Fruit fly (Drosophila melanogaster) whole organism, embryonic: Measurements from ENCODE around the gene Mer.
A peak's percentile ranks its signal among the peaks of the same experiment; 100 is the strongest.

Experiments used
- Atf-2 ChIP-seq: fragments of 200-800 bp; sonication (Bioruptor generic); optimal IDR thresholded peaks from 2 replicates; lab custom pipeline; 2016; ENCODE audit warnings: missing biosample characterization, missing genetic modification characterization
- Bdp1 ChIP-seq: fragments of 200-800 bp; sonication (Bioruptor generic); optimal IDR thresholded peaks from 3 replicates; lab custom pipeline; 2016; ENCODE audit warnings: missing biosample characterization, missing genetic modification characterization
- CG10209 ChIP-seq: fragments of 200-800 bp; sonication (Bioruptor generic); optimal IDR thresholded peaks from 3 replicates; lab custom pipeline; 2017; ENCODE audit warnings: missing biosample characterization, mild to moderate bottlenecking, missing genetic modification characterization, missing genetic modification reagents
- CG1233 ChIP-seq: fragments of 200-800 bp; sonication (Bioruptor generic); optimal IDR thresholded peaks from 4 replicates; lab custom pipeline; 2018; ENCODE audit warnings: missing biosample characterization, mild to moderate bottlenecking, missing genetic modification characterization
- CG12391 ChIP-seq: fragments of 200-800 bp; sonication (Bioruptor generic); optimal IDR thresholded peaks from 3 replicates; lab custom pipeline; 2018; ENCODE audit warnings: missing biosample characterization, mild to moderate bottlenecking, missing genetic modification characterization, moderate library complexity
- CG13287 ChIP-seq: fragments of 200-800 bp; sonication (Bioruptor generic); IDR thresholded peaks from 2 replicates; pipeline ENCODE4 v1.3.6; 2022; ENCODE audit warnings: missing biosample characterization, missing genetic modification characterization; ENCODE audit not compliant: partially characterized antibody
- CG13424 ChIP-seq: fragments of 200-800 bp; sonication (Bioruptor generic); optimal IDR thresholded peaks from 2 replicates; lab custom pipeline; 2019; ENCODE audit warnings: missing biosample characterization, mild to moderate bottlenecking, missing genetic modification characterization, moderate library complexity
- CG14860 ChIP-seq: fragments of 200-800 bp; sonication (Bioruptor generic); IDR thresholded peaks from 3 replicates; pipeline ENCODE4 v1.3.6; 2022; ENCODE audit warnings: missing biosample characterization, missing genetic modification characterization; ENCODE audit not compliant: partially characterized antibody
- CG15696 ChIP-seq: fragments of 200-800 bp; sonication (Bioruptor generic); optimal IDR thresholded peaks from 2 replicates; lab custom pipeline; 2019; ENCODE audit warnings: missing biosample characterization, mild to moderate bottlenecking, missing genetic modification characterization, moderate library complexity
- CG1602 ChIP-seq: fragments of 200-800 bp; sonication (Bioruptor generic); optimal IDR thresholded peaks from 3 replicates; lab custom pipeline; 2016; ENCODE audit warnings: missing biosample characterization, missing genetic modification characterization
- CG17328 ChIP-seq: fragments of 200-800 bp; sonication (Bioruptor generic); IDR thresholded peaks from 2 replicates; pipeline ENCODE4 v1.3.6; 2022; ENCODE audit warnings: missing biosample characterization, missing genetic modification characterization
- CG18262 ChIP-seq: fragments of 200-800 bp; optimal IDR thresholded peaks from 3 replicates; lab custom pipeline; 2019; ENCODE audit warnings: missing biosample characterization, mild to moderate bottlenecking, missing genetic modification characterization, moderate library complexity
- CG3065 ChIP-seq: fragments of 200-800 bp; sonication (Bioruptor generic); optimal IDR thresholded peaks from 2 replicates; lab custom pipeline; 2016; ENCODE audit warnings: missing biosample characterization, missing genetic modification characterization
- CG31441 ChIP-seq: fragments of 200-800 bp; sonication (Bioruptor generic); IDR thresholded peaks from 2 replicates; pipeline ENCODE4 v1.3.6; 2022; ENCODE audit warnings: missing biosample characterization, missing genetic modification characterization
- CG3995 ChIP-seq: fragments of 200-800 bp; sonication (Bioruptor generic); optimal IDR thresholded peaks from 3 replicates; lab custom pipeline; 2016; ENCODE audit warnings: missing biosample characterization, missing genetic modification characterization
- CG43689 ChIP-seq: fragments of 200-800 bp; sonication (Bioruptor generic); IDR thresholded peaks from 2 replicates; pipeline ENCODE4 v1.3.6; 2022; ENCODE audit warnings: missing biosample characterization, missing genetic modification characterization
- CG4854 ChIP-seq: fragments of 200-800 bp; sonication (Bioruptor generic); optimal IDR thresholded peaks from 2 replicates; lab custom pipeline; 2016; ENCODE audit warnings: missing biosample characterization, missing genetic modification characterization, inconsistent platforms
- CG6791 ChIP-seq: fragments of 200-800 bp; sonication (Bioruptor generic); IDR thresholded peaks from 3 replicates; pipeline ENCODE4 v1.3.6; 2022; ENCODE audit warnings: missing biosample characterization, missing genetic modification characterization; ENCODE audit not compliant: partially characterized antibody
- Camta ChIP-seq: fragments of 200-800 bp; sonication (Bioruptor generic); optimal IDR thresholded peaks from 2 replicates; lab custom pipeline; 2016; ENCODE audit warnings: missing biosample characterization, missing genetic modification characterization
- CoRest ChIP-seq: fragments of 200-800 bp; sonication (Bioruptor generic); optimal IDR thresholded peaks from 3 replicates; lab custom pipeline; 2018; ENCODE audit warnings: missing biosample characterization, mild to moderate bottlenecking, missing genetic modification characterization, moderate library complexity
- D ChIP-seq, 2 experiments: fragments of 200-800 bp in 1 of 2; fragments of >200 bp in 1 of 2; sonication (Bioruptor generic) in 1 of 2; optimal IDR thresholded peaks; 2 replicates in 1 of 2; 3 replicates in 1 of 2; lab custom pipeline; 2017; ENCODE audit warnings: mild to moderate bottlenecking in 1 of 2, missing biosample characterization in 1 of 2, missing genetic modification characterization in 1 of 2, missing genetic modification reagents in 1 of 2
- Dll ChIP-seq: fragments of 200-800 bp; sonication (Bioruptor generic); IDR thresholded peaks from 4 replicates; pipeline ENCODE4 v1.3.6; 2022; ENCODE audit warnings: missing biosample characterization, missing genetic modification characterization; ENCODE audit not compliant: partially characterized antibody
- Doc2 ChIP-seq: fragments of 200-800 bp; sonication (Bioruptor generic); IDR thresholded peaks from 2 replicates; pipeline ENCODE4 v1.3.6; 2022; ENCODE audit warnings: missing biosample characterization, missing genetic modification characterization
- Gsc ChIP-seq: fragments of 200-800 bp; sonication (Bioruptor generic); IDR thresholded peaks from 2 replicates; pipeline ENCODE4 v1.3.6; 2022; ENCODE audit warnings: missing biosample characterization, missing genetic modification characterization
- HLH3B ChIP-seq: fragments of 200-800 bp; sonication (Bioruptor generic); IDR thresholded peaks from 2 replicates; pipeline ENCODE4 v1.3.6; 2022; ENCODE audit warnings: missing biosample characterization, missing genetic modification characterization
- Hmx ChIP-seq: fragments of 200-800 bp; sonication (Bioruptor generic); optimal IDR thresholded peaks from 2 replicates; lab custom pipeline; 2016; ENCODE audit warnings: missing biosample characterization, missing genetic modification characterization
- NK7.1 ChIP-seq: fragments of 200-800 bp; sonication (Bioruptor generic); optimal IDR thresholded peaks from 3 replicates; lab custom pipeline; 2016; ENCODE audit warnings: missing biosample characterization, missing genetic modification characterization
- Scr ChIP-seq: fragments of 200-800 bp; sonication (Bioruptor generic); IDR thresholded peaks from 2 replicates; pipeline ENCODE4 v1.3.6; 2022; ENCODE audit warnings: missing biosample characterization, missing genetic modification characterization; ENCODE audit not compliant: partially characterized antibody
- Sin3A ChIP-seq: fragments of >200 bp; optimal IDR thresholded peaks from 2 replicates; lab custom pipeline; 2018
- Trl ChIP-seq, 3 experiments: fragments of >200 bp in 2 of 3; fragments of 200-800 bp in 1 of 3; sonication (Bioruptor generic) in 1 of 3; optimal IDR thresholded peaks; 2 replicates in 1 of 3; 3 replicates in 2 of 3; lab custom pipeline; 2016 to 2017; ENCODE audit warnings: missing biosample characterization in 1 of 3, missing genetic modification characterization in 1 of 3
- amos ChIP-seq: fragments of 200-800 bp; sonication (Bioruptor generic); IDR thresholded peaks from 2 replicates; pipeline ENCODE4 v1.3.6; 2022; ENCODE audit warnings: missing biosample characterization, missing genetic modification characterization; ENCODE audit not compliant: partially characterized antibody
- aop ChIP-seq: fragments of 200-800 bp; sonication (Bioruptor generic); IDR thresholded peaks from 2 replicates; pipeline ENCODE4 v1.3.6; 2022; ENCODE audit warnings: missing biosample characterization, missing genetic modification characterization
- dpn ChIP-seq, 2 experiments: fragments of 200-800 bp; sonication (Bioruptor generic); optimal IDR thresholded peaks; 3 replicates each; lab custom pipeline; 2016; ENCODE audit warnings: missing biosample characterization in 2 of 2, missing genetic modification characterization in 2 of 2
- exex ChIP-seq: fragments of 200-800 bp; sonication (Bioruptor generic); optimal IDR thresholded peaks from 4 replicates; lab custom pipeline; 2018; ENCODE audit warnings: missing biosample characterization, mild to moderate bottlenecking, missing genetic modification characterization, moderate library complexity
- fd102C ChIP-seq: fragments of 200-800 bp; sonication (Bioruptor generic); optimal IDR thresholded peaks from 2 replicates; lab custom pipeline; 2018; ENCODE audit warnings: missing biosample characterization, mild to moderate bottlenecking, missing genetic modification characterization, moderate library complexity
- fd96Cb ChIP-seq: fragments of 200-800 bp; sonication (Bioruptor generic); optimal IDR thresholded peaks from 2 replicates; lab custom pipeline; 2018; ENCODE audit warnings: missing biosample characterization, mild to moderate bottlenecking, missing genetic modification characterization, moderate library complexity
- ftz-f1 ChIP-seq: fragments of 200-800 bp; sonication (Bioruptor generic); optimal IDR thresholded peaks from 2 replicates; lab custom pipeline; 2016; ENCODE audit warnings: missing biosample characterization, missing genetic modification characterization
- gce ChIP-seq: fragments of 200-800 bp; sonication (Bioruptor generic); IDR thresholded peaks from 3 replicates; pipeline ENCODE4 v1.3.6; 2022; ENCODE audit warnings: missing biosample characterization, missing genetic modification characterization
- gro ChIP-seq: fragments of 200-800 bp; sonication (Bioruptor generic); optimal IDR thresholded peaks from 2 replicates; lab custom pipeline; 2016; ENCODE audit warnings: missing biosample characterization, missing genetic modification characterization
- ken ChIP-seq: fragments of 200-800 bp; sonication (Bioruptor generic); IDR thresholded peaks from 3 replicates; pipeline ENCODE4 v1.3.6; 2022; ENCODE audit warnings: missing biosample characterization, missing genetic modification characterization
- klu ChIP-seq: fragments of 200-800 bp; sonication (Bioruptor generic); IDR thresholded peaks from 2 replicates; pipeline ENCODE4 v1.3.6; 2022; ENCODE audit warnings: missing biosample characterization, missing genetic modification characterization
- lbe ChIP-seq: fragments of 200-800 bp; sonication (Bioruptor generic); optimal IDR thresholded peaks from 2 replicates; lab custom pipeline; 2016; ENCODE audit warnings: missing biosample characterization, mild to moderate bottlenecking, missing genetic modification characterization
- otp ChIP-seq: fragments of 200-800 bp; sonication (Bioruptor generic); IDR thresholded peaks from 3 replicates; pipeline ENCODE4, ENCODE4 v1.3.6; 2022; ENCODE audit warnings: missing biosample characterization, missing genetic modification characterization
- pita ChIP-seq: fragments of 200-800 bp; sonication (Bioruptor generic); optimal IDR thresholded peaks from 2 replicates; lab custom pipeline; 2017; ENCODE audit warnings: missing biosample characterization, mild to moderate bottlenecking, missing genetic modification characterization
- stwl ChIP-seq: fragments of 200-800 bp; sonication (Bioruptor generic); optimal IDR thresholded peaks from 3 replicates; lab custom pipeline; 2018; ENCODE audit warnings: missing biosample characterization, mild to moderate bottlenecking, missing genetic modification characterization, moderate library complexity
- unc-4 ChIP-seq: fragments of 200-800 bp; sonication (Bioruptor generic); IDR thresholded peaks from 2 replicates; pipeline ENCODE4 v1.3.6; 2022; ENCODE audit warnings: missing biosample characterization, missing genetic modification characterization; ENCODE audit not compliant: partially characterized antibody
- zen ChIP-seq: fragments of 200-800 bp; sonication (Bioruptor generic); optimal IDR thresholded peaks from 3 replicates; lab custom pipeline; 2018; ENCODE audit warnings: missing biosample characterization, mild to moderate bottlenecking, missing genetic modification characterization, moderate library complexity
- zen2 ChIP-seq: fragments of 200-800 bp; sonication (Bioruptor generic); IDR thresholded peaks from 3 replicates; pipeline ENCODE4 v1.3.6; 2022; ENCODE audit warnings: missing biosample characterization, missing genetic modification characterization; ENCODE audit not compliant: partially characterized antibody
- zfh1 ChIP-seq: fragments of 200-800 bp; sonication (Bioruptor generic); IDR thresholded peaks from 3 replicates; pipeline ENCODE4 v1.3.6; 2022; ENCODE audit warnings: missing biosample characterization, missing genetic modification characterization

Mer gene

DNA sequence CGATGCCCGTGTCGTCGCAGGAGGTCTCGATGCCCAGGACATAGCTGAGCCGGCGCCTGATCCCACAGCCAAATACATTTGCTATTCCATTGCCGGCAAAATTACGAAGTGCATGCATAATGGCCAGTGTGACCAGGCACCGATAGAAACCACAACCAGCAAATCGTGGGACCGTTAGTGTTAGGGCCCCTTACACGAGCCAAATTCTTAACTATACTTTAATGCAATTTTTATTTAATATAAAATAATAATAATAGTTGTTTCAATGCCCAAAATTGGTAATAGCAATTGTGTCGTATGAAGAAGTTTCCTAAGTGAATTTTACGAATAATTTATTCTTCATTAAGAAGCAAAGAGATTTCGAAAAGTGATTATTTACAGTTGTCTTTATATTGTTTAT is 8.3 kb upstream of the Mer start, which contains the start of gene Tcs4 (continued):
- TF ChIP-seq dpn (GFP tag; optimal IDR thresholded peaks at IDR 0.05; lab: Kevin White, UChicago): peak in 1 of 2 experiments; percentile 28
- TF ChIP-seq CG12391 (tag; lab: Kevin White, UChicago): peak; percentile 63
- TF ChIP-seq fd96Cb (tag; lab: Kevin White, UChicago): no peak
- TF ChIP-seq CG18262 (tag; lab: Kevin White, UChicago): peak; percentile 37
- no peak for TF ChIP-seq CG4854
- no peak for TF ChIP-seq Bdp1
- peak; percentile 58 for TF ChIP-seq CG13424 (tag; lab: Kevin White, UChicago)
- no peak for TF ChIP-seq fd102C (GFP tag; lab: Kevin White, UChicago)
- TF ChIP-seq ken: 0 out of 3 replicates have a peak, but pooled peaks have one; percentile 4
- TF ChIP-seq Dll: peak; percentile 59; the same call in 2 of the 4 replicates
- TF ChIP-seq CG10209 (GFP tag; lab: Kevin White, UChicago): peak; percentile 13
- no peak for TF ChIP-seq Hmx (GFP tag; lab: Kevin White, UChicago)
- TF ChIP-seq CG15696 (tag; lab: Kevin White, UChicago): peak; percentile 30
- TF ChIP-seq aop (GFP tag; lab: Robert Waterston, UW): no peak
- TF ChIP-seq zfh1: no peak
- no peak for TF ChIP-seq CG43689 (GFP tag; lab: Robert Waterston, UW)
- TF ChIP-seq NK7.1 (GFP tag; lab: Kevin White, UChicago): no peak
- TF ChIP-seq zen2: peak; percentile 60; the same call in 2 of the 3 replicates
- TF ChIP-seq gro (GFP tag; lab: Kevin White, UChicago): no peak
- TF ChIP-seq Sin3A (lab: Kevin White, UChicago): peak; percentile 12
- TF ChIP-seq zen (tag; lab: Kevin White, UChicago): peak; percentile 22
- 0 out of 3 replicates have a peak, but pooled peaks have one; percentile 22 for TF ChIP-seq CG14860
- TF ChIP-seq klu (GFP tag; lab: Robert Waterston, UW): no peak
- TF ChIP-seq Trl (optimal IDR thresholded peaks at IDR 0.05; lab: Kevin White, UChicago): no peak
- TF ChIP-seq Trl (GFP tag; optimal IDR thresholded peaks at IDR 0.05; lab: Kevin White, UChicago): no peak
- TF ChIP-seq Atf-2: no peak
- TF ChIP-seq HLH3B (GFP tag; lab: Robert Waterston, UW): no peak
- 0 out of 2 replicates have a peak, but pooled peaks have one; percentile 22 for TF ChIP-seq CG31441 (GFP tag; lab: Robert Waterston, UW)
- TF ChIP-seq Doc2 (GFP tag; lab: Robert Waterston, UW): no peak
- TF ChIP-seq lbe (GFP tag; lab: Kevin White, UChicago): peak; percentile 1
- no peak for TF ChIP-seq ftz-f1 (GFP tag; lab: Kevin White, UChicago)
- peak; percentile 46; the same call in 1 of the 2 replicates for TF ChIP-seq unc-4 (GFP tag; lab: Robert Waterston, UW)
- peak; percentile 46; the same call in 1 of the 2 replicates for TF ChIP-seq amos (GFP tag; lab: Robert Waterston, UW)
- TF ChIP-seq Gsc (GFP tag; lab: Robert Waterston, UW): no peak
- TF ChIP-seq gce: no peak
- TF ChIP-seq CoRest: peak; percentile 29
- TF ChIP-seq stwl (tag; lab: Kevin White, UChicago): peak; percentile 100
- TF ChIP-seq Scr (GFP tag; lab: Robert Waterston, UW): peak; percentile 59
- no peak for TF ChIP-seq pita (GFP tag; lab: Kevin White, UChicago)
- peak; percentile 72; the same call in 2 of the 3 replicates for TF ChIP-seq CG6791 (GFP tag; lab: Robert Waterston, UW)
- no peak for TF ChIP-seq CG3065 (GFP tag; lab: Kevin White, UChicago)
- TF ChIP-seq otp: no peak
- no peak for TF ChIP-seq D (optimal IDR thresholded peaks at IDR 0.05; lab: Kevin White, UChicago)
- TF ChIP-seq D (GFP tag; optimal IDR thresholded peaks at IDR 0.05; lab: Kevin White, UChicago): no peak
- TF ChIP-seq exex (tag; lab: Kevin White, UChicago): no peak
- no peak for TF ChIP-seq Camta
- TF ChIP-seq CG1602 (GFP tag; lab: Kevin White, UChicago): no peak
- TF ChIP-seq CG1233 (GFP tag; lab: Kevin White, UChicago): no peak
- peak; percentile 77 for TF ChIP-seq CG13287 (GFP tag; lab: Robert Waterston, UW)
- TF ChIP-seq CG17328 (GFP tag; lab: Robert Waterston, UW): no peak
- no peak for TF ChIP-seq CG3995 (GFP tag; lab: Kevin White, UChicago)
